Worm (Caenorhabditis elegans) whole organism, mixed stage, embryonic: ENCODE data around the gene F23B2.7.

Experiments used
- ceh-43 ChIP-seq: fragments of 200-800 bp; sonication (Bioruptor generic); optimal IDR thresholded peaks from 2 replicates; lab custom pipeline; 2018; ENCODE audit warnings: mild to moderate bottlenecking, missing genetic modification characterization, moderate library complexity, missing compliant biosample characterization
- elt-3 ChIP-seq: fragments of 150-350 bp; optimal IDR thresholded peaks from 2 replicates; lab custom pipeline; 2014; ENCODE audit warnings: missing biosample characterization, missing genetic modification characterization
- ham-2 ChIP-seq: fragments of 200-800 bp; sonication (Bioruptor generic); optimal IDR thresholded peaks from 2 replicates; lab custom pipeline; 2018; ENCODE audit warnings: mild to moderate bottlenecking, missing genetic modification characterization, missing compliant biosample characterization
- hlh-1 ChIP-seq: fragments of 150-350 bp; optimal IDR thresholded peaks from 2 replicates; lab custom pipeline; 2014; ENCODE audit warnings: missing biosample characterization, missing genetic modification reagents, missing genetic modification characterization
- mep-1 ChIP-seq: fragments of 150-350 bp; optimal IDR thresholded peaks from 2 replicates; lab custom pipeline; 2017; ENCODE audit warnings: missing biosample characterization, missing genetic modification reagents, missing genetic modification characterization, inconsistent platforms
- nhr-76 ChIP-seq: sonication (generic microtip); optimal IDR thresholded peaks from 2 replicates; lab custom pipeline; 2017; ENCODE audit warnings: missing biosample characterization, missing genetic modification characterization
- pha-4 ChIP-seq: fragments of 150-350 bp; optimal IDR thresholded peaks from 2 replicates; lab custom pipeline; 2018; ENCODE audit warnings: missing biosample characterization, missing genetic modification reagents, missing genetic modification characterization
- snpc-4 ChIP-seq: fragments of 150-350 bp; optimal IDR thresholded peaks from 2 replicates; lab custom pipeline; 2014; ENCODE audit warnings: missing biosample characterization, missing genetic modification characterization
- sptf-1 ChIP-seq: sonication (generic microtip); optimal IDR thresholded peaks from 2 replicates; lab custom pipeline; 2017; ENCODE audit warnings: mild to moderate bottlenecking, missing genetic modification characterization, moderate library complexity, missing compliant biosample characterization
- unc-39 ChIP-seq: fragments of 150-350 bp; optimal IDR thresholded peaks from 2 replicates; lab custom pipeline; 2014; ENCODE audit warnings: missing biosample characterization, missing genetic modification characterization
- unc-62 ChIP-seq: fragments of 150-350 bp; optimal IDR thresholded peaks from 2 replicates; lab custom pipeline; 2014; ENCODE audit warnings: missing biosample characterization, missing genetic modification reagents, missing genetic modification characterization

DNA sequence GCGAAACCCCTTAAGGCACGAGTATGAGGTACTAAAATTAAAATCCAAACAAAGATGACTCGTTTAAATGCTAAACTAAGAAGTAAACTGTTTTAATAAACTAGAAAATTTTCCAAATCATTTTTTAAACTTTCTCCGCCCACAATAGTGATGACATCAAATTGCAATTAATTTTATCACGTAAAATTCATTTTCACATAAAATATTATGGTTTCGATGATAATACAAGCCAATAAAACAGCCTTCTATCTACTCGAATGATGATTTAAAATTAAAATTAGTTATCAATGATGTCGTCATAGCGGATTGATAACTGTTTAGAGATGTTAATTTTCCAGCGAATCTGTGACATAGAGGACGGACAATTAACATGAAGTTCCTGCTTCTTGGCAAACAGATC, 15.4 kb downstream of the F23B2.7 start, which contains the start of gene C07C7.3:
- TF ChIP-seq mep-1 (no peak), snpc-4 (tag; lab: Kevin White, UChicago) (no peak), elt-3 (no peak), unc-62 (GFP tag; lab: Kevin White, UChicago) (no peak), ham-2 (GFP tag; lab: Kevin White, UChicago) (no peak), nhr-76 (tag; lab: Kevin White, UChicago) (no peak), hlh-1 (tag; lab: Kevin White, UChicago) (no peak), sptf-1 (tag; lab: Kevin White, UChicago) (no peak), pha-4 (tag; lab: Kevin White, UChicago) (no peak), ceh-43 (GFP tag; lab: Kevin White, UChicago) (no peak), unc-39 (tag; lab: Kevin White, UChicago) (no peak)
